Worm (Caenorhabditis elegans) whole organism, mixed stage, embryonic: ENCODE measurements around the gene F09B12.5.

ENCODE experiments used
- ces-1 ChIP-seq: fragments of 150-350 bp; optimal IDR thresholded peaks from 2 replicates; lab custom pipeline; 2014; ENCODE audit warnings: missing biosample characterization, missing genetic modification reagents, missing genetic modification characterization
- lin-13 ChIP-seq: fragments of 150-350 bp; optimal IDR thresholded peaks from 2 replicates; lab custom pipeline; 2014; ENCODE audit warnings: missing biosample characterization, missing genetic modification characterization
- ztf-11 ChIP-seq: fragments of 150-350 bp; optimal IDR thresholded peaks from 2 replicates; lab custom pipeline; 2014; ENCODE audit warnings: missing biosample characterization, missing genetic modification characterization

DNA sequence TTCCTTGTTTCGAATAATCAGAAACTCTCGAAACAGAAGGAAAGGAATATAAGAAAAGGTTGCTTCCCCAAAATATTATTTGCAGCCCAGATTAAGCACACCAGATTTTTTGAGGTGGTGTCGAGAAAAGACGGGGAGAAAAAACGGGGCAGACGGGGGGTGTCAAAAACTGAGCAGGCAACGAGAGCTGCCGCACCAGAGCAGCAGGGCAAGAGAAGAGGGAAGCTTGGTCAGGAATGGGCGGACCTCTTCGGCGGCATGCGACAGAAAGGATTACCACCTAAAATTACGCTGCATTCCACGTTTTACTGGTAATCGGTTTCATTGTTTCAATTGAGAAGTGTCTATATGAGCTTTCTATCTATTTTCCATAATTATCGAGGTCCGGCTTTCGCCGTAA is 47.6 kb downstream of the F09B12.5 start:
- no peak for TF ChIP-seq ces-1 (GFP tag; lab: Kevin White, UChicago)
- TF ChIP-seq ztf-11 (tag; lab: Kevin White, UChicago): no peak
- no peak for TF ChIP-seq lin-13 (tag; lab: Kevin White, UChicago)
